Fruit fly (Drosophila melanogaster) whole organism, embryonic: Measurements from ENCODE around the gene CG16865.
A peak's percentile ranks its signal among the peaks of the same experiment; 100 is the strongest.

Source experiments
- Aef1 ChIP-seq: fragments of 200-800 bp; sonication (Bioruptor generic); IDR thresholded peaks from 3 replicates; pipeline ENCODE4 v1.3.6; 2022; ENCODE audit warnings: missing biosample characterization, missing genetic modification characterization
- Atf-2 ChIP-seq: fragments of 200-800 bp; sonication (Bioruptor generic); optimal IDR thresholded peaks from 2 replicates; lab custom pipeline; 2016; ENCODE audit warnings: missing biosample characterization, missing genetic modification characterization
- BEAF-32 ChIP-seq: fragments of 200-800 bp; sonication (Bioruptor generic); optimal IDR thresholded peaks from 3 replicates; lab custom pipeline; 2017; ENCODE audit warnings: missing biosample characterization, missing genetic modification characterization, mild to moderate bottlenecking, moderate library complexity, missing genetic modification reagents
- BtbVII ChIP-seq: fragments of 200-800 bp; sonication (Bioruptor generic); optimal IDR thresholded peaks from 3 replicates; lab custom pipeline; 2017; ENCODE audit warnings: missing biosample characterization, mild to moderate bottlenecking, missing genetic modification characterization
- CG1024 ChIP-seq: fragments of 200-800 bp; sonication (Bioruptor generic); IDR thresholded peaks from 2 replicates; pipeline ENCODE4 v1.3.6; 2022; ENCODE audit warnings: missing biosample characterization, missing genetic modification characterization
- CG10543 ChIP-seq: fragments of 200-800 bp; sonication (Bioruptor generic); optimal IDR thresholded peaks from 3 replicates; lab custom pipeline; 2017; ENCODE audit warnings: missing biosample characterization, mild to moderate bottlenecking, missing genetic modification characterization, moderate library complexity
- CG11696 ChIP-seq: fragments of 200-800 bp; sonication (Bioruptor generic); IDR thresholded peaks from 2 replicates; pipeline ENCODE4 v1.3.6; 2022; ENCODE audit warnings: missing biosample characterization, missing genetic modification characterization
- CG12236 ChIP-seq: fragments of 200-800 bp; sonication (Bioruptor generic); optimal IDR thresholded peaks from 2 replicates; lab custom pipeline; 2016; ENCODE audit warnings: missing biosample characterization, missing genetic modification characterization
- CG1233 ChIP-seq: fragments of 200-800 bp; sonication (Bioruptor generic); optimal IDR thresholded peaks from 4 replicates; lab custom pipeline; 2018; ENCODE audit warnings: missing biosample characterization, mild to moderate bottlenecking, missing genetic modification characterization
- CG13123 ChIP-seq: fragments of 200-800 bp; sonication (Bioruptor generic); optimal IDR thresholded peaks from 2 replicates; lab custom pipeline; 2016; ENCODE audit warnings: missing biosample characterization, missing genetic modification characterization
- CG13296 ChIP-seq: fragments of 200-800 bp; sonication (Bioruptor generic); optimal IDR thresholded peaks from 3 replicates; lab custom pipeline; 2018; ENCODE audit warnings: missing biosample characterization, mild to moderate bottlenecking, missing genetic modification characterization
- CG14965 ChIP-seq: fragments of 200-800 bp; sonication (Bioruptor generic); optimal IDR thresholded peaks from 2 replicates; lab custom pipeline; 2016; ENCODE audit warnings: missing biosample characterization, missing genetic modification characterization, borderline replicate concordance
- CG1602 ChIP-seq: fragments of 200-800 bp; sonication (Bioruptor generic); optimal IDR thresholded peaks from 3 replicates; lab custom pipeline; 2016; ENCODE audit warnings: missing biosample characterization, missing genetic modification characterization
- CG16815 ChIP-seq: fragments of 200-800 bp; sonication (Bioruptor generic); optimal IDR thresholded peaks from 3 replicates; lab custom pipeline; 2017; ENCODE audit warnings: missing biosample characterization, mild to moderate bottlenecking, missing genetic modification characterization
- CG1792 ChIP-seq: fragments of 200-800 bp; sonication (Bioruptor generic); optimal IDR thresholded peaks from 2 replicates; lab custom pipeline; 2016; ENCODE audit warnings: missing biosample characterization, missing genetic modification characterization
- CG18599 ChIP-seq: fragments of 200-800 bp; sonication (Bioruptor generic); optimal IDR thresholded peaks from 3 replicates; lab custom pipeline; 2017; ENCODE audit warnings: missing biosample characterization, missing genetic modification characterization, mild to moderate bottlenecking, moderate library complexity, missing genetic modification reagents
- CG32532 ChIP-seq: fragments of 200-800 bp; sonication (Bioruptor generic); IDR thresholded peaks from 2 replicates; pipeline ENCODE4 v1.3.6; 2022; ENCODE audit warnings: missing biosample characterization, missing genetic modification characterization
- CG34376 ChIP-seq: fragments of 200-800 bp; sonication (Bioruptor generic); optimal IDR thresholded peaks from 2 replicates; lab custom pipeline; 2018; ENCODE audit warnings: missing biosample characterization, mild to moderate bottlenecking, missing genetic modification characterization
- CG4617 ChIP-seq: fragments of 200-800 bp; sonication (Bioruptor generic); optimal IDR thresholded peaks from 3 replicates; lab custom pipeline; 2016; ENCODE audit warnings: missing biosample characterization, missing genetic modification characterization, borderline replicate concordance
- CG4707 ChIP-seq: fragments of 200-800 bp; sonication (Bioruptor generic); optimal IDR thresholded peaks from 2 replicates; lab custom pipeline; 2018; ENCODE audit warnings: missing biosample characterization, mild to moderate bottlenecking, missing genetic modification characterization, moderate library complexity
- CG4730 ChIP-seq: fragments of 200-800 bp; sonication (Bioruptor generic); IDR thresholded peaks from 2 replicates; pipeline ENCODE4 v1.3.6; 2022; ENCODE audit warnings: missing biosample characterization, missing genetic modification characterization
- CG7987 ChIP-seq: fragments of 200-800 bp; sonication (Bioruptor generic); optimal IDR thresholded peaks from 2 replicates; lab custom pipeline; 2018; ENCODE audit warnings: missing biosample characterization, mild to moderate bottlenecking, missing genetic modification characterization, moderate library complexity
- CG9609 ChIP-seq: fragments of 200-800 bp; sonication (Bioruptor generic); optimal IDR thresholded peaks from 3 replicates; lab custom pipeline; 2016; ENCODE audit warnings: missing biosample characterization, missing genetic modification characterization
- Doc2 ChIP-seq: fragments of 200-800 bp; sonication (Bioruptor generic); IDR thresholded peaks from 2 replicates; pipeline ENCODE4 v1.3.6; 2022; ENCODE audit warnings: missing biosample characterization, missing genetic modification characterization
- Lhr ChIP-seq: fragments of 200-800 bp; sonication (Bioruptor generic); optimal IDR thresholded peaks from 3 replicates; lab custom pipeline; 2017; ENCODE audit warnings: mild to moderate bottlenecking, missing biosample characterization, missing genetic modification reagents, missing genetic modification characterization
- Nf-YB ChIP-seq: fragments of 200-800 bp; sonication (Bioruptor generic); optimal IDR thresholded peaks from 3 replicates; lab custom pipeline; 2019; ENCODE audit warnings: missing biosample characterization, mild to moderate bottlenecking, missing genetic modification characterization, moderate library complexity
- Spps ChIP-seq: fragments of 200-800 bp; sonication (Bioruptor generic); optimal IDR thresholded peaks from 2 replicates; lab custom pipeline; 2018; ENCODE audit warnings: missing biosample characterization, mild to moderate bottlenecking, missing genetic modification characterization
- Sry-δ ChIP-seq: fragments of 200-800 bp; sonication (Bioruptor generic); optimal IDR thresholded peaks from 2 replicates; lab custom pipeline; 2016; ENCODE audit warnings: missing biosample characterization, missing genetic modification characterization
- amos ChIP-seq: fragments of 200-800 bp; sonication (Bioruptor generic); IDR thresholded peaks from 2 replicates; pipeline ENCODE4 v1.3.6; 2022; ENCODE audit warnings: missing biosample characterization, missing genetic modification characterization; ENCODE audit not compliant: partially characterized antibody
- btn ChIP-seq: fragments of 200-800 bp; sonication (Bioruptor generic); optimal IDR thresholded peaks from 2 replicates; lab custom pipeline; 2016; ENCODE audit warnings: missing biosample characterization, missing genetic modification characterization
- cg ChIP-seq: fragments of 200-800 bp; sonication (Bioruptor generic); optimal IDR thresholded peaks from 3 replicates; lab custom pipeline; 2019; ENCODE audit warnings: missing biosample characterization, mild to moderate bottlenecking, missing genetic modification characterization, moderate library complexity
- crol ChIP-seq: fragments of 200-800 bp; sonication (Bioruptor generic); IDR thresholded peaks from 2 replicates; pipeline ENCODE4 v1.3.6; 2022; ENCODE audit warnings: missing biosample characterization, missing genetic modification characterization
- danr ChIP-seq: fragments of 200-800 bp; sonication (Bioruptor generic); IDR thresholded peaks from 2 replicates; pipeline ENCODE4 v1.3.6; 2022; ENCODE audit warnings: missing biosample characterization, missing genetic modification characterization
- dati ChIP-seq: fragments of 200-800 bp; sonication (Bioruptor generic); IDR thresholded peaks from 2 replicates; pipeline ENCODE4 v1.3.6; 2022; ENCODE audit warnings: missing biosample characterization, missing genetic modification characterization
- dmrt99B ChIP-seq: fragments of 200-800 bp; sonication (Bioruptor generic); optimal IDR thresholded peaks from 2 replicates; lab custom pipeline; 2018; ENCODE audit warnings: missing biosample characterization, mild to moderate bottlenecking, missing genetic modification characterization, moderate library complexity
- emc ChIP-seq: fragments of 200-800 bp; sonication (Bioruptor generic); optimal IDR thresholded peaks from 2 replicates; lab custom pipeline; 2016; ENCODE audit warnings: missing biosample characterization, missing genetic modification characterization
- exex ChIP-seq: fragments of 200-800 bp; sonication (Bioruptor generic); optimal IDR thresholded peaks from 4 replicates; lab custom pipeline; 2018; ENCODE audit warnings: missing biosample characterization, mild to moderate bottlenecking, missing genetic modification characterization, moderate library complexity
- gce ChIP-seq: fragments of 200-800 bp; sonication (Bioruptor generic); IDR thresholded peaks from 3 replicates; pipeline ENCODE4 v1.3.6; 2022; ENCODE audit warnings: missing biosample characterization, missing genetic modification characterization
- gem ChIP-seq: fragments of 200-800 bp; sonication (Bioruptor generic); optimal IDR thresholded peaks from 2 replicates; lab custom pipeline; 2019; ENCODE audit warnings: missing biosample characterization, mild to moderate bottlenecking, missing genetic modification characterization, moderate library complexity
- grn ChIP-seq: fragments of 200-800 bp; sonication (Bioruptor generic); optimal IDR thresholded peaks from 3 replicates; lab custom pipeline; 2017; ENCODE audit warnings: missing biosample characterization, missing genetic modification characterization
- gsb-n ChIP-seq: fragments of 200-800 bp; sonication (Bioruptor generic); optimal IDR thresholded peaks from 3 replicates; lab custom pipeline; 2018; ENCODE audit warnings: missing biosample characterization, mild to moderate bottlenecking, missing genetic modification characterization
- gt ChIP-seq: fragments of 200-800 bp; sonication (Bioruptor generic); IDR thresholded peaks from 2 replicates; pipeline ENCODE4 v1.3.6; 2022; ENCODE audit warnings: missing biosample characterization, missing genetic modification characterization
- insv ChIP-seq, 2 experiments: fragments of 200-800 bp; sonication (Bioruptor generic); optimal IDR thresholded peaks; 3 replicates each; lab custom pipeline; 2016 to 2018; ENCODE audit warnings: missing biosample characterization in 2 of 2, missing genetic modification characterization in 2 of 2
- mirr ChIP-seq: fragments of 200-800 bp; sonication (Bioruptor generic); optimal IDR thresholded peaks from 3 replicates; lab custom pipeline; 2018; ENCODE audit warnings: missing biosample characterization, mild to moderate bottlenecking, missing genetic modification characterization
- sima ChIP-seq: fragments of 200-800 bp; sonication (Bioruptor generic); optimal IDR thresholded peaks from 2 replicates; lab custom pipeline; 2016; ENCODE audit warnings: missing biosample characterization, missing genetic modification characterization
- slbo ChIP-seq: fragments of 200-800 bp; sonication (Bioruptor generic); IDR thresholded peaks from 2 replicates; pipeline ENCODE4 v1.3.6; 2022; ENCODE audit warnings: missing biosample characterization, missing genetic modification characterization
- slp2 ChIP-seq: fragments of 200-800 bp; sonication (Bioruptor generic); optimal IDR thresholded peaks from 2 replicates; lab custom pipeline; 2016; ENCODE audit warnings: missing biosample characterization, missing genetic modification characterization
- ssp ChIP-seq: fragments of 200-800 bp; sonication (Bioruptor generic); IDR thresholded peaks from 2 replicates; pipeline ENCODE4 v1.3.6; 2022; ENCODE audit warnings: missing biosample characterization, missing genetic modification characterization
- tgo ChIP-seq: fragments of 200-800 bp; sonication (Bioruptor generic); IDR thresholded peaks from 3 replicates; pipeline ENCODE4 v1.3.6; 2022; ENCODE audit warnings: missing biosample characterization, missing genetic modification characterization
- z ChIP-seq: fragments of 200-800 bp; sonication (Bioruptor generic); IDR thresholded peaks from 3 replicates; pipeline ENCODE4 v1.3.6; 2022; ENCODE audit warnings: missing biosample characterization, missing genetic modification characterization

Gene CG16865

dm6 chr2L:13845178-13845577 is 33.9 kb downstream of the CG16865 start, which contains the start of gene CG8997 (continued):
- TF ChIP-seq slbo (GFP tag; lab: Robert Waterston, UW) (no peak), dati (GFP tag; lab: Robert Waterston, UW) (no peak), gsb-n (tag; lab: Kevin White, UChicago) (no peak), Nf-YB (no peak), sima (GFP tag; lab: Kevin White, UChicago) (no peak), CG14965 (GFP tag; lab: Kevin White, UChicago) (no peak), mirr (GFP tag; lab: Kevin White, UChicago) (peak; percentile 7), CG1024 (GFP tag; lab: Robert Waterston, UW) (no peak), insv (GFP tag; optimal IDR thresholded peaks at IDR 0.05; lab: Kevin White, UChicago) (no peak), tgo (GFP tag; lab: Robert Waterston, UW) (no peak), CG12236 (GFP tag; lab: Kevin White, UChicago) (no peak), CG13123 (GFP tag; lab: Kevin White, UChicago) (no peak)

dm6 chr2L:13846239-13846802 is 35.0 kb downstream of the CG16865 start, which contains the start of gene CG7916:
Gene CG7916 (plus strand): TSS chr2L:13846752.
- TF ChIP-seq CG9609 (GFP tag; lab: Kevin White, UChicago) (no peak), Atf-2 (no peak), CG11696 (GFP tag; lab: Robert Waterston, UW) (no peak), BEAF-32 (no peak), CG1792 (no peak), Doc2 (no peak), gce (GFP tag; lab: Robert Waterston, UW) (no peak), crol (peak; percentile 36; the same call in 1 of the 2 replicates), CG4707 (GFP tag; lab: Kevin White, UChicago) (no peak), CG4617 (GFP tag; lab: Kevin White, UChicago) (no peak), z (GFP tag; lab: Robert Waterston, UW) (no peak), Lhr (GFP tag; lab: Kevin White, UChicago) (no peak), CG13296 (GFP tag; lab: Kevin White, UChicago) (no peak), cg (no peak), gem (tag; lab: Kevin White, UChicago) (no peak), Aef1 (no peak), CG4730 (GFP tag; lab: Robert Waterston, UW) (no peak), exex (tag; lab: Kevin White, UChicago) (peak; percentile 75), CG18599 (GFP tag; lab: Kevin White, UChicago) (no peak), ssp (GFP tag; lab: Robert Waterston, UW) (no peak), btn (GFP tag; lab: Kevin White, UChicago) (no peak), amos (GFP tag; lab: Robert Waterston, UW) (no peak), emc (no peak), gt (no peak), CG34376 (peak; percentile 41), BtbVII (GFP tag; lab: Kevin White, UChicago) (no peak), CG16815 (GFP tag; lab: Kevin White, UChicago) (no peak), CG1602 (GFP tag; lab: Kevin White, UChicago) (no peak), CG1233 (no peak), danr (GFP tag; lab: Robert Waterston, UW) (no peak), grn (GFP tag; lab: Kevin White, UChicago) (peak; percentile 46), Sry-δ (GFP tag; lab: Kevin White, UChicago) (no peak), dmrt99B (tag; lab: Kevin White, UChicago) (no peak), CG7987 (no peak), CG10543 (no peak), Spps (no peak), CG32532 (GFP tag; lab: Robert Waterston, UW) (no peak), slp2 (no peak)
